Worm (Caenorhabditis elegans) whole organism, L1 larva: ENCODE measurements around the gene nhr-252.

Source experiments
- C04F5.9 ChIP-seq: sonication (generic microtip); optimal IDR thresholded peaks from 2 replicates; lab custom pipeline; 2016; ENCODE audit warnings: missing genetic modification characterization, missing compliant biosample characterization
- C34B4.2 ChIP-seq: sonication (generic microtip); optimal IDR thresholded peaks from 2 replicates; lab custom pipeline; 2017; ENCODE audit warnings: mild to moderate bottlenecking, missing genetic modification characterization, missing compliant biosample characterization
- alr-1 ChIP-seq: fragments of 200-800 bp; sonication (Bioruptor generic); optimal IDR thresholded peaks from 2 replicates; lab custom pipeline; 2018; ENCODE audit warnings: borderline replicate concordance, mild to moderate bottlenecking, missing genetic modification characterization, missing compliant biosample characterization
- aly-2 ChIP-seq: fragments of 150-350 bp; optimal IDR thresholded peaks from 2 replicates; lab custom pipeline; 2014; ENCODE audit warnings: missing biosample characterization, missing genetic modification characterization
- ama-1 ChIP-seq: fragments of 150-350 bp; optimal IDR thresholded peaks from 2 replicates; lab custom pipeline; 2014
- blmp-1 ChIP-seq: fragments of 150-350 bp; optimal IDR thresholded peaks from 2 replicates; lab custom pipeline; 2014; ENCODE audit warnings: missing biosample characterization, missing genetic modification characterization
- ceh-88 ChIP-seq: fragments of 200-800 bp; sonication (Bioruptor generic); IDR thresholded peaks from 2 replicates; pipeline ENCODE4 v1.3.6; 2022; ENCODE audit warnings: missing genetic modification characterization, missing compliant biosample characterization
- ceh-90 ChIP-seq: sonication (generic microtip); optimal IDR thresholded peaks from 2 replicates; lab custom pipeline; 2016; ENCODE audit warnings: missing genetic modification characterization, missing compliant biosample characterization
- dsc-1 ChIP-seq: sonication (generic microtip); optimal IDR thresholded peaks from 2 replicates; lab custom pipeline; 2016; ENCODE audit warnings: mild to moderate bottlenecking, missing genetic modification characterization, missing compliant biosample characterization
- efl-1 ChIP-seq, 4 experiments: fragments of 150-350 bp; optimal IDR thresholded peaks in 3 of 4; peaks in 1 of 4; 1 replicate in 1 of 4; 2 replicates in 3 of 4; lab custom pipeline; 2014; ENCODE audit warnings: missing biosample characterization in 2 of 4, missing genetic modification characterization in 2 of 4, missing genetic modification reagents in 2 of 4
- egl-27 ChIP-seq, 2 experiments: fragments of 150-350 bp in 1 of 2; sonication (generic microtip); optimal IDR thresholded peaks; 3 replicates each; lab custom pipeline; 2017 to 2018; ENCODE audit warnings: missing biosample characterization in 2 of 2, missing genetic modification characterization in 2 of 2, missing genetic modification reagents in 2 of 2
- fkh-4 ChIP-seq: sonication (generic microtip); optimal IDR thresholded peaks from 2 replicates; lab custom pipeline; 2016; ENCODE audit warnings: missing compliant biosample characterization, missing genetic modification characterization, borderline replicate concordance
- hlh-17 ChIP-seq: fragments of 200-800 bp; sonication (Bioruptor generic); optimal IDR thresholded peaks from 2 replicates; lab custom pipeline; 2018; ENCODE audit warnings: missing genetic modification characterization, mild to moderate bottlenecking, missing compliant biosample characterization, moderate library complexity, borderline replicate concordance
- irx-1 ChIP-seq: sonication (generic microtip); optimal IDR thresholded peaks from 2 replicates; lab custom pipeline; 2016; ENCODE audit warnings: missing genetic modification characterization, missing compliant biosample characterization
- lin-14 ChIP-seq: fragments of 200-800 bp; sonication (Bioruptor generic); optimal IDR thresholded peaks from 2 replicates; lab custom pipeline; 2018; ENCODE audit warnings: mild to moderate bottlenecking, missing genetic modification characterization, moderate library complexity, missing compliant biosample characterization
- lin-15B ChIP-seq: fragments of 150-350 bp; sonication (generic microtip); optimal IDR thresholded peaks from 3 replicates; lab custom pipeline; 2014; ENCODE audit warnings: missing biosample characterization, missing genetic modification characterization
- lin-35 ChIP-seq, 2 experiments: fragments of 150-350 bp; optimal IDR thresholded peaks; 2 replicates each; lab custom pipeline; 2014; ENCODE audit warnings: missing biosample characterization in 2 of 2, missing genetic modification characterization in 2 of 2, missing genetic modification reagents in 2 of 2
- lin-39 ChIP-seq: fragments of 150-350 bp; optimal IDR thresholded peaks from 2 replicates; lab custom pipeline; 2014; ENCODE audit warnings: missing biosample characterization, missing genetic modification reagents, missing genetic modification characterization
- lsy-2 ChIP-seq, 2 experiments: fragments of 150-350 bp; optimal IDR thresholded peaks; 2 replicates each; lab custom pipeline; 2014; ENCODE audit warnings: missing biosample characterization in 2 of 2, missing genetic modification characterization in 2 of 2
- mdl-1 ChIP-seq, 2 experiments: fragments of 150-350 bp; optimal IDR thresholded peaks; 2 replicates each; lab custom pipeline; 2014 to 2017; ENCODE audit warnings: missing biosample characterization in 2 of 2, missing genetic modification characterization in 2 of 2, inconsistent platforms in 1 of 2
- nhr-11 ChIP-seq: fragments of 150-350 bp; optimal IDR thresholded peaks from 2 replicates; lab custom pipeline; 2014; ENCODE audit warnings: missing biosample characterization, missing genetic modification characterization
- nhr-12 ChIP-seq: sonication (generic microtip); optimal IDR thresholded peaks from 2 replicates; lab custom pipeline; 2017; ENCODE audit warnings: missing biosample characterization, missing genetic modification characterization
- nhr-19 ChIP-seq: fragments of 200-800 bp; sonication (Bioruptor generic); conservative IDR thresholded peaks from 2 replicates; pipeline ENCODE4 v1.3.6; 2022; ENCODE audit warnings: missing genetic modification characterization, missing compliant biosample characterization
- nhr-237 ChIP-seq: fragments of 150-350 bp; optimal IDR thresholded peaks from 2 replicates; lab custom pipeline; 2014; ENCODE audit warnings: missing biosample characterization, missing genetic modification characterization
- nhr-76 ChIP-seq: sonication (generic microtip); optimal IDR thresholded peaks from 2 replicates; lab custom pipeline; 2017; ENCODE audit warnings: missing biosample characterization, missing genetic modification characterization
- nhr-77 ChIP-seq: fragments of 150-350 bp; optimal IDR thresholded peaks from 2 replicates; lab custom pipeline; 2014; ENCODE audit warnings: missing biosample characterization, missing genetic modification characterization
- nhr-84 ChIP-seq: sonication (generic microtip); optimal IDR thresholded peaks from 2 replicates; lab custom pipeline; 2017; ENCODE audit warnings: missing biosample characterization, missing genetic modification characterization
- nhr-90 ChIP-seq: sonication (generic microtip); optimal IDR thresholded peaks from 2 replicates; lab custom pipeline; 2016; ENCODE audit warnings: mild to moderate bottlenecking, missing genetic modification characterization, missing compliant biosample characterization; ENCODE audit not compliant: poor library complexity
- pqm-1 ChIP-seq: sonication (generic microtip); optimal IDR thresholded peaks from 3 replicates; lab custom pipeline; 2017; ENCODE audit warnings: missing biosample characterization, missing genetic modification characterization
- rnt-1 ChIP-seq: sonication (generic microtip); optimal IDR thresholded peaks from 2 replicates; lab custom pipeline; 2016; ENCODE audit warnings: mild to moderate bottlenecking, missing genetic modification characterization, moderate library complexity, missing compliant biosample characterization
- skn-1 ChIP-seq: fragments of 150-350 bp; optimal IDR thresholded peaks from 2 replicates; lab custom pipeline; 2014; ENCODE audit warnings: missing biosample characterization, missing genetic modification characterization
- snpc-4 ChIP-seq: fragments of 150-350 bp; optimal IDR thresholded peaks from 2 replicates; lab custom pipeline; 2014; ENCODE audit warnings: missing biosample characterization, missing genetic modification characterization
- sptf-1 ChIP-seq: fragments of 150-350 bp; optimal IDR thresholded peaks from 2 replicates; lab custom pipeline; 2014; ENCODE audit warnings: missing biosample characterization, missing genetic modification characterization
- swsn-7 ChIP-seq: sonication (generic microtip); optimal IDR thresholded peaks from 2 replicates; lab custom pipeline; 2016; ENCODE audit warnings: missing genetic modification characterization, missing compliant biosample characterization
- tlp-1 ChIP-seq: fragments of 150-350 bp; optimal IDR thresholded peaks from 2 replicates; lab custom pipeline; 2014; ENCODE audit warnings: missing biosample characterization, missing genetic modification characterization
- unc-30 ChIP-seq: sonication (generic microtip); optimal IDR thresholded peaks from 2 replicates; lab custom pipeline; 2017; ENCODE audit warnings: missing biosample characterization, missing genetic modification characterization
- unc-62 ChIP-seq: fragments of 150-350 bp; optimal IDR thresholded peaks from 2 replicates; lab custom pipeline; 2014; ENCODE audit warnings: missing biosample characterization, missing genetic modification reagents, missing genetic modification characterization
- vab-15 ChIP-seq: sonication (generic microtip); optimal IDR thresholded peaks from 2 replicates; lab custom pipeline; 2017; ENCODE audit warnings: missing genotype, mild to moderate bottlenecking, missing genetic modification characterization, missing compliant biosample characterization
- xbp-1 ChIP-seq: sonication (generic microtip); optimal IDR thresholded peaks from 2 replicates; lab custom pipeline; 2016; ENCODE audit warnings: missing genetic modification characterization, missing compliant biosample characterization
- zag-1 ChIP-seq: fragments of 150-350 bp; optimal IDR thresholded peaks from 2 replicates; lab custom pipeline; 2014; ENCODE audit warnings: missing biosample characterization, missing genetic modification characterization

Gene nhr-252

ce11 chrV:433898-434297 lies 29.5 kb downstream of the nhr-252 start, which contains the start of gene B0554.2:
TSS of gene B0554.2 (plus strand) at chrV:434198.
- TF ChIP-seq hlh-17 (GFP tag; lab: Kevin White, UChicago) (no peak), ama-1 (lab: Kevin White, UChicago) (no peak), C34B4.2 (no peak), lin-14 (GFP tag; lab: Kevin White, UChicago) (no peak), pqm-1 (tag; lab: Kevin White, UChicago) (no peak), egl-27 (tag; optimal IDR thresholded peaks at IDR 0.05; lab: Kevin White, UChicago) (no peak), dsc-1 (tag; lab: Kevin White, UChicago) (no peak), nhr-76 (tag; lab: Kevin White, UChicago) (no peak), alr-1 (tag; lab: Kevin White, UChicago) (no peak), unc-30 (tag; lab: Kevin White, UChicago) (no peak), nhr-90 (tag; lab: Kevin White, UChicago) (no peak), irx-1 (no peak), lin-15B (tag; lab: Kevin White, UChicago) (no peak), nhr-77 (no peak), unc-62 (GFP tag; lab: Kevin White, UChicago) (no peak), lin-35 (GFP tag; optimal IDR thresholded peaks at IDR 0.05; lab: Kevin White, UChicago) (no peak)
- TF ChIP-seq, all 84 proteins: peak for 0

DNA sequence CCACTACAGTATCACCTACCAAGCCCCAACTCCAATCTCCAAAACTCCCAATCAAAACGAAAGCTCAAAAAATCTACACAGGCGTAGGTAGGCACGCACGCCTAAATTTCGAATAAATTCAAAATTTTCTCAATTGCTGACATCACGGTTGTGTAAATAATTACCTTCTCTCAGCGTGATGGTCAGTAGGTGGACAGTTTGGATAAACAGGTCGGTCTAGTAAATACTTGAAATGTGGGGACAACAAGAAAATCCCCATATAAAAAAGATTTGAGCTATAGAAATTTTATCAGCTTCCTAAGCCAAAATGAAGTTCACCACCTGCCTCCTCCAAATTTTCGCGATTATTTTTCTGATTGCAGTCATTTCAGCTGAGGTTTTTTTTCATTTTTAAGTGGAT lies 33.7 kb downstream of the nhr-252 start, which contains the start of gene B0554.1:
Gene B0554.1 (plus strand): TSS at position 301 of the 400 bp plus-strand sequence.
- TF ChIP-seq ceh-90 (tag; lab: Kevin White, UChicago) (no peak), swsn-7 (no peak), nhr-237 (tag; lab: Kevin White, UChicago) (no peak), vab-15 (no peak), xbp-1 (tag; lab: Kevin White, UChicago) (no peak), sptf-1 (tag; lab: Kevin White, UChicago) (no peak), lsy-2 (tag; optimal IDR thresholded peaks at IDR 0.05; lab: Kevin White, UChicago) (no peak), C04F5.9 (tag; lab: Kevin White, UChicago) (no peak), fkh-4 (tag; lab: Kevin White, UChicago) (no peak), nhr-84 (tag; lab: Kevin White, UChicago) (no peak), efl-1 (optimal IDR thresholded peaks at IDR 0.05; lab: Kevin White, UChicago) (no peak), efl-1 (GFP tag; optimal IDR thresholded peaks at IDR 0.05 in 1 of 2; lab: Kevin White, UChicago) (no peak), lin-39 (no peak), zag-1 (tag; lab: Kevin White, UChicago) (no peak), irx-1 (no peak), mdl-1 (tag; optimal IDR thresholded peaks at IDR 0.05; lab: Kevin White, UChicago) (no peak), rnt-1 (no peak), blmp-1 (tag; lab: Kevin White, UChicago) (no peak), nhr-12 (tag; lab: Kevin White, UChicago) (no peak), aly-2 (tag; lab: Kevin White, UChicago) (no peak)

- no peak for TF ChIP-seq nhr-11
- TF ChIP-seq ceh-88 = no peak
- no peak for TF ChIP-seq efl-1 (optimal IDR thresholded peaks at IDR 0.05; lab: Kevin White, UChicago)
- peak in 1 of 2 experiments; percentile 21 for TF ChIP-seq efl-1 (GFP tag; optimal IDR thresholded peaks at IDR 0.05 in 1 of 2; lab: Kevin White, UChicago)
These were observed 34.8 kb downstream of the nhr-252 start for ce11 chrV:439183-439749.

- TF ChIP-seq skn-1 (tag; lab: Kevin White, UChicago) (no peak), nhr-77 (no peak), snpc-4 (tag; lab: Kevin White, UChicago) (no peak), mdl-1 (tag; optimal IDR thresholded peaks at IDR 0.05; lab: Kevin White, UChicago) (no peak), nhr-19 (GFP tag; lab: Robert Waterston, UW) (no peak), lin-15B (tag; lab: Kevin White, UChicago) (no peak), tlp-1 (no peak), irx-1 (no peak)
These were observed 36.5 kb downstream of the nhr-252 start, which contains the start of gene B0554.7 for ce11 chrV:440923-441322. TSS of gene B0554.7 (minus strand) at chrV:441023.
